Worm (Caenorhabditis elegans) whole organism, L2 larva: ENCODE data around the gene clec-138.

Experiments
- ZK546.5 ChIP-seq: sonication (generic microtip); optimal IDR thresholded peaks from 2 replicates; lab custom pipeline; 2017; ENCODE audit warnings: missing biosample characterization, missing genetic modification characterization
- aly-2 ChIP-seq: fragments of 150-350 bp; optimal IDR thresholded peaks from 2 replicates; lab custom pipeline; 2014; ENCODE audit warnings: missing biosample characterization, missing genetic modification characterization
- elt-1 ChIP-seq: fragments of 150-350 bp; optimal IDR thresholded peaks from 2 replicates; lab custom pipeline; 2014; ENCODE audit warnings: missing biosample characterization, missing genetic modification characterization
- elt-3 ChIP-seq: sonication (generic microtip); optimal IDR thresholded peaks from 2 replicates; lab custom pipeline; 2017; ENCODE audit warnings: missing biosample characterization, missing genetic modification characterization
- lin-11 ChIP-seq: fragments of 150-350 bp; sonication (generic microtip); optimal IDR thresholded peaks from 2 replicates; lab custom pipeline; 2014; ENCODE audit warnings: missing biosample characterization, missing genetic modification characterization, inconsistent platforms, mixed read lengths
- nhr-6 ChIP-seq: fragments of 150-350 bp; optimal IDR thresholded peaks from 2 replicates; lab custom pipeline; 2014; ENCODE audit warnings: missing biosample characterization, missing genetic modification characterization
- nhr-77 ChIP-seq: fragments of 150-350 bp; optimal IDR thresholded peaks from 2 replicates; lab custom pipeline; 2014; ENCODE audit warnings: missing biosample characterization, missing genetic modification characterization
- sma-9 ChIP-seq, 2 experiments: fragments of 150-350 bp in 1 of 2; sonication (generic microtip) in 1 of 2; optimal IDR thresholded peaks; 2 replicates each; lab custom pipeline; 2014 to 2016; ENCODE audit warnings: missing genetic modification characterization in 2 of 2, mild to moderate bottlenecking in 1 of 2, missing biosample characterization in 1 of 2, missing compliant biosample characterization in 1 of 2, missing genetic modification reagents in 1 of 2, moderate library complexity in 1 of 2
- snpc-4 ChIP-seq: fragments of 150-350 bp; optimal IDR thresholded peaks from 2 replicates; lab custom pipeline; 2014; ENCODE audit warnings: missing biosample characterization, missing genetic modification characterization
- unc-39 ChIP-seq: fragments of 150-350 bp; optimal IDR thresholded peaks from 2 replicates; lab custom pipeline; 2014; ENCODE audit warnings: missing biosample characterization, missing genetic modification characterization
- unc-55 ChIP-seq: fragments of 150-350 bp; sonication (generic microtip); optimal IDR thresholded peaks from 3 replicates; lab custom pipeline; 2014; ENCODE audit warnings: missing biosample characterization, missing genetic modification reagents, missing genetic modification characterization
- zag-1 ChIP-seq: fragments of 150-350 bp; optimal IDR thresholded peaks from 2 replicates; lab custom pipeline; 2014; ENCODE audit warnings: missing biosample characterization, missing genetic modification characterization
- ztf-11 ChIP-seq: sonication (generic microtip); optimal IDR thresholded peaks from 2 replicates; lab custom pipeline; 2017; ENCODE audit warnings: missing biosample characterization, missing genetic modification characterization

ce11 chrII:4597441-4597840, 22.2 kb downstream of the clec-138 start:
- TF ChIP-seq elt-1 (no peak), elt-3 (tag; lab: Kevin White, UChicago) (no peak), ZK546.5 (tag; lab: Kevin White, UChicago) (no peak), nhr-77 (tag; lab: Kevin White, UChicago) (no peak), ztf-11 (tag; lab: Kevin White, UChicago) (no peak), nhr-6 (tag; lab: Kevin White, UChicago) (no peak), zag-1 (tag; lab: Kevin White, UChicago) (no peak), unc-55 (GFP tag; lab: Kevin White, UChicago) (no peak), unc-39 (tag; lab: Kevin White, UChicago) (no peak), sma-9 (GFP tag; optimal IDR thresholded peaks at IDR 0.05; lab: Kevin White, UChicago) (no peak), sma-9 (tag; optimal IDR thresholded peaks at IDR 0.05; lab: Kevin White, UChicago) (no peak), snpc-4 (tag; lab: Kevin White, UChicago) (no peak), aly-2 (tag; lab: Kevin White, UChicago) (no peak), lin-11 (tag; lab: Kevin White, UChicago) (no peak)
